Fruit fly (Drosophila melanogaster) whole organism, embryonic: ENCODE measurements around the gene par-6.

Experiments
- Abd-B ChIP-seq: fragments of 200-800 bp; sonication (Bioruptor generic); optimal IDR thresholded peaks from 2 replicates; lab custom pipeline; 2018; ENCODE audit warnings: missing biosample characterization, mild to moderate bottlenecking, missing genetic modification characterization, moderate library complexity
- CG11398 ChIP-seq: fragments of 200-800 bp; sonication (Bioruptor generic); optimal IDR thresholded peaks from 2 replicates; lab custom pipeline; 2016; ENCODE audit warnings: missing biosample characterization, missing genetic modification characterization
- CG11504 ChIP-seq: fragments of 200-800 bp; sonication (Bioruptor generic); optimal IDR thresholded peaks from 3 replicates; lab custom pipeline; 2019; ENCODE audit warnings: missing biosample characterization, mild to moderate bottlenecking, missing genetic modification characterization, moderate library complexity
- CG11695 ChIP-seq: fragments of 200-800 bp; sonication (Bioruptor generic); IDR thresholded peaks from 3 replicates; pipeline ENCODE4 v1.3.6; 2022; ENCODE audit warnings: missing biosample characterization, missing genetic modification characterization
- CG12391 ChIP-seq: fragments of 200-800 bp; sonication (Bioruptor generic); optimal IDR thresholded peaks from 3 replicates; lab custom pipeline; 2018; ENCODE audit warnings: missing biosample characterization, mild to moderate bottlenecking, missing genetic modification characterization, moderate library complexity
- CG13424 ChIP-seq: fragments of 200-800 bp; sonication (Bioruptor generic); optimal IDR thresholded peaks from 2 replicates; lab custom pipeline; 2019; ENCODE audit warnings: missing biosample characterization, mild to moderate bottlenecking, missing genetic modification characterization, moderate library complexity
- CG13775 ChIP-seq: fragments of 200-800 bp; sonication (Bioruptor generic); optimal IDR thresholded peaks from 3 replicates; lab custom pipeline; 2017; ENCODE audit warnings: missing biosample characterization, mild to moderate bottlenecking, missing genetic modification characterization
- CG14441 ChIP-seq: fragments of 200-800 bp; sonication (Bioruptor generic); IDR thresholded peaks from 2 replicates; pipeline ENCODE4 v1.3.6; 2022; ENCODE audit warnings: missing biosample characterization, missing genetic modification characterization
- CG1529 ChIP-seq: fragments of 200-800 bp; sonication (Bioruptor generic); optimal IDR thresholded peaks from 3 replicates; lab custom pipeline; 2018; ENCODE audit warnings: missing biosample characterization, missing genetic modification characterization
- CG18262 ChIP-seq: fragments of 200-800 bp; optimal IDR thresholded peaks from 3 replicates; lab custom pipeline; 2019; ENCODE audit warnings: missing biosample characterization, mild to moderate bottlenecking, missing genetic modification characterization, moderate library complexity
- CG2120 ChIP-seq: fragments of 200-800 bp; sonication (Bioruptor generic); optimal IDR thresholded peaks from 3 replicates; lab custom pipeline; 2016; ENCODE audit warnings: missing biosample characterization, missing genetic modification characterization
- CG30403 ChIP-seq: fragments of 200-800 bp; sonication (Bioruptor generic); optimal IDR thresholded peaks from 3 replicates; lab custom pipeline; 2016; ENCODE audit warnings: missing biosample characterization, missing genetic modification characterization
- CG31441 ChIP-seq: fragments of 200-800 bp; sonication (Bioruptor generic); IDR thresholded peaks from 2 replicates; pipeline ENCODE4 v1.3.6; 2022; ENCODE audit warnings: missing biosample characterization, missing genetic modification characterization
- CG3163 ChIP-seq: fragments of 200-800 bp; sonication (Bioruptor generic); optimal IDR thresholded peaks from 3 replicates; lab custom pipeline; 2016; ENCODE audit warnings: missing biosample characterization, missing genetic modification characterization
- CG32532 ChIP-seq: fragments of 200-800 bp; sonication (Bioruptor generic); IDR thresholded peaks from 2 replicates; pipeline ENCODE4 v1.3.6; 2022; ENCODE audit warnings: missing biosample characterization, missing genetic modification characterization
- CG4820 ChIP-seq: fragments of 200-800 bp; sonication (Bioruptor generic); optimal IDR thresholded peaks from 3 replicates; lab custom pipeline; 2016; ENCODE audit warnings: missing biosample characterization, missing genetic modification characterization
- CG5953 ChIP-seq: fragments of 200-800 bp; sonication (Bioruptor generic); IDR thresholded peaks from 2 replicates; pipeline ENCODE4 v1.3.6; 2022; ENCODE audit warnings: missing biosample characterization, missing genetic modification characterization
- CG6765 ChIP-seq: fragments of 200-800 bp; sonication (Bioruptor generic); optimal IDR thresholded peaks from 3 replicates; lab custom pipeline; 2017; ENCODE audit warnings: missing biosample characterization, mild to moderate bottlenecking, missing genetic modification characterization
- CG7745 ChIP-seq: fragments of 200-800 bp; sonication (Bioruptor generic); optimal IDR thresholded peaks from 2 replicates; lab custom pipeline; 2018; ENCODE audit warnings: missing biosample characterization, mild to moderate bottlenecking, missing genetic modification characterization, moderate library complexity
- CG9437 ChIP-seq: fragments of 200-800 bp; sonication (Bioruptor generic); optimal IDR thresholded peaks from 2 replicates; lab custom pipeline; 2018; ENCODE audit warnings: missing biosample characterization, mild to moderate bottlenecking, missing genetic modification characterization
- D19A ChIP-seq: fragments of 200-800 bp; optimal IDR thresholded peaks from 3 replicates; lab custom pipeline; 2019; ENCODE audit warnings: missing biosample characterization, mild to moderate bottlenecking, missing genetic modification characterization, moderate library complexity
- HmgZ ChIP-seq: fragments of 200-800 bp; sonication (Bioruptor generic); optimal IDR thresholded peaks from 2 replicates; lab custom pipeline; 2018; ENCODE audit warnings: missing biosample characterization, mild to moderate bottlenecking, missing genetic modification characterization
- Hr51 ChIP-seq, 2 experiments: fragments of 200-800 bp; sonication (Bioruptor generic); optimal IDR thresholded peaks; 2 replicates in 1 of 2; 3 replicates in 1 of 2; lab custom pipeline; 2016 to 2018; ENCODE audit warnings: missing biosample characterization in 2 of 2, missing genetic modification characterization in 2 of 2, mild to moderate bottlenecking in 1 of 2, moderate library complexity in 1 of 2
- Max ChIP-seq: fragments of 200-800 bp; sonication (Bioruptor generic); optimal IDR thresholded peaks from 2 replicates; lab custom pipeline; 2016; ENCODE audit warnings: missing biosample characterization, mild to moderate bottlenecking, missing genetic modification characterization
- Mrtf ChIP-seq: fragments of 200-800 bp; sonication (Bioruptor generic); IDR thresholded peaks from 3 replicates; pipeline ENCODE4 v1.3.6; 2022; ENCODE audit warnings: missing biosample characterization, missing genetic modification characterization
- NfI ChIP-seq: fragments of 200-800 bp; sonication (Bioruptor generic); optimal IDR thresholded peaks from 3 replicates; lab custom pipeline; 2018; ENCODE audit warnings: missing biosample characterization, mild to moderate bottlenecking, missing genetic modification characterization, moderate library complexity
- Rx ChIP-seq: fragments of 200-800 bp; sonication (Bioruptor generic); IDR thresholded peaks from 2 replicates; pipeline ENCODE4 v1.3.6; 2022; ENCODE audit warnings: missing biosample characterization, missing genetic modification characterization
- Sry-β ChIP-seq: fragments of 200-800 bp; sonication (Bioruptor generic); optimal IDR thresholded peaks from 2 replicates; lab custom pipeline; 2018; ENCODE audit warnings: missing biosample characterization, mild to moderate bottlenecking, missing genetic modification characterization, moderate library complexity
- Stat92E ChIP-seq, 3 experiments: fragments of >200 bp in 2 of 3; fragments of 200-800 bp in 1 of 3; sonication (Bioruptor generic) in 1 of 3; optimal IDR thresholded peaks; 2 replicates each; lab custom pipeline; 2017 to 2019; ENCODE audit warnings: missing biosample characterization in 3 of 3, missing genetic modification characterization in 3 of 3, mild to moderate bottlenecking in 1 of 3, moderate library complexity in 1 of 3
- ato ChIP-seq: fragments of 200-800 bp; sonication (Bioruptor generic); IDR thresholded peaks from 2 replicates; pipeline ENCODE4 v1.3.6; 2022; ENCODE audit warnings: missing biosample characterization, missing genetic modification characterization; ENCODE audit not compliant: partially characterized antibody
- bcd ChIP-seq: fragments of 200-800 bp; sonication (Bioruptor generic); optimal IDR thresholded peaks from 2 replicates; lab custom pipeline; 2017; ENCODE audit warnings: missing biosample characterization, mild to moderate bottlenecking, missing genetic modification characterization
- caup ChIP-seq: fragments of 200-800 bp; sonication (Bioruptor generic); optimal IDR thresholded peaks from 3 replicates; lab custom pipeline; 2017; ENCODE audit warnings: missing biosample characterization, mild to moderate bottlenecking, missing genetic modification characterization, moderate library complexity; ENCODE audit not compliant: severe bottlenecking
- chinmo ChIP-seq: fragments of 200-800 bp; sonication (Bioruptor generic); IDR thresholded peaks from 4 replicates; pipeline ENCODE4 v1.3.6; 2022; ENCODE audit warnings: missing biosample characterization, missing genetic modification characterization; ENCODE audit not compliant: partially characterized antibody
- fu2 ChIP-seq: fragments of 200-800 bp; sonication (Bioruptor generic); optimal IDR thresholded peaks from 2 replicates; lab custom pipeline; 2016; ENCODE audit warnings: missing biosample characterization, missing genetic modification characterization
- ham ChIP-seq: fragments of 200-800 bp; sonication (Bioruptor generic); IDR thresholded peaks from 2 replicates; pipeline ENCODE4 v1.3.6; 2022; ENCODE audit warnings: missing biosample characterization, missing genetic modification characterization
- insv ChIP-seq, 2 experiments: fragments of 200-800 bp; sonication (Bioruptor generic); optimal IDR thresholded peaks; 3 replicates each; lab custom pipeline; 2016 to 2018; ENCODE audit warnings: missing biosample characterization in 2 of 2, missing genetic modification characterization in 2 of 2
- kni ChIP-seq: fragments of 200-800 bp; sonication (Bioruptor generic); optimal IDR thresholded peaks from 3 replicates; lab custom pipeline; 2017; ENCODE audit warnings: mild to moderate bottlenecking, missing biosample characterization, missing genetic modification reagents, missing genetic modification characterization
- nau ChIP-seq: fragments of 200-800 bp; sonication (Bioruptor generic); optimal IDR thresholded peaks from 3 replicates; lab custom pipeline; 2017; ENCODE audit warnings: missing biosample characterization, mild to moderate bottlenecking, missing genetic modification characterization, missing genetic modification reagents
- nom ChIP-seq: fragments of 200-800 bp; sonication (Bioruptor generic); optimal IDR thresholded peaks from 2 replicates; lab custom pipeline; 2017; ENCODE audit warnings: missing biosample characterization, missing genetic modification characterization, mild to moderate bottlenecking, moderate library complexity, missing genetic modification reagents
- odd ChIP-seq: fragments of 200-800 bp; sonication (Bioruptor generic); optimal IDR thresholded peaks from 2 replicates; lab custom pipeline; 2017; ENCODE audit warnings: missing biosample characterization, mild to moderate bottlenecking, missing genetic modification characterization
- pros ChIP-seq: fragments of 200-800 bp; sonication (Bioruptor generic); optimal IDR thresholded peaks from 3 replicates; lab custom pipeline; 2019; ENCODE audit warnings: missing biosample characterization, mild to moderate bottlenecking, missing genetic modification characterization, moderate library complexity
- schlank ChIP-seq: fragments of 200-800 bp; sonication (Bioruptor generic); optimal IDR thresholded peaks from 2 replicates; lab custom pipeline; 2018; ENCODE audit warnings: missing biosample characterization, mild to moderate bottlenecking, missing genetic modification characterization
- scrt ChIP-seq: fragments of 200-800 bp; sonication (Bioruptor generic); optimal IDR thresholded peaks from 2 replicates; lab custom pipeline; 2018; ENCODE audit warnings: missing biosample characterization, mild to moderate bottlenecking, missing genetic modification characterization, moderate library complexity
- sisA ChIP-seq: fragments of 200-800 bp; sonication (Bioruptor generic); IDR thresholded peaks from 2 replicates; pipeline ENCODE4 v1.3.6; 2022; ENCODE audit warnings: missing biosample characterization, missing genetic modification characterization
- sr ChIP-seq: fragments of 200-800 bp; sonication (Bioruptor generic); IDR thresholded peaks from 3 replicates; pipeline ENCODE4 v1.3.6; 2022; ENCODE audit warnings: missing biosample characterization, missing genetic modification characterization
- vfl ChIP-seq: fragments of 200-800 bp; sonication (Bioruptor generic); optimal IDR thresholded peaks from 2 replicates; lab custom pipeline; 2016; ENCODE audit warnings: missing biosample characterization, missing genetic modification characterization

The par-6 gene

dm6 chrX:17712466-17712865 is 9.3 kb downstream of the par-6 start (continued):
- TF ChIP-seq nom (GFP tag; lab: Kevin White, UChicago) (no peak), CG5953 (no peak), CG12391 (tag; lab: Kevin White, UChicago) (peak; percentile 39), CG31441 (GFP tag; lab: Robert Waterston, UW) (peak; percentile 13; the same call in 1 of the 2 replicates), Rx (GFP tag; lab: Robert Waterston, UW) (no peak), CG2120 (GFP tag; lab: Kevin White, UChicago) (peak; percentile 7), CG11398 (no peak), Max (GFP tag; lab: Kevin White, UChicago) (no peak), CG18262 (tag; lab: Kevin White, UChicago) (peak; percentile 39), Hr51 (GFP tag; optimal IDR thresholded peaks at IDR 0.05; lab: Kevin White, UChicago) (peak in 1 of 2 experiments; percentile 48), CG11504 (tag; lab: Kevin White, UChicago) (peak; percentile 49)

- TF ChIP-seq CG4820 (GFP tag; lab: Kevin White, UChicago), result peak; percentile 53
- TF ChIP-seq CG13775 (GFP tag; lab: Kevin White, UChicago), result peak; percentile 63
- TF ChIP-seq Mrtf (GFP tag; lab: Robert Waterston, UW), result peak; percentile 35; the same call in 1 of the 3 replicates
- TF ChIP-seq schlank, result peak; percentile 4
- no peak for TF ChIP-seq ato (GFP tag; lab: Robert Waterston, UW)
- no peak for TF ChIP-seq HmgZ (tag; lab: Kevin White, UChicago)
- TF ChIP-seq NfI (GFP tag; lab: Kevin White, UChicago), result peak; percentile 33
- peak; percentile 44 for TF ChIP-seq bcd (GFP tag; lab: Kevin White, UChicago)
- TF ChIP-seq D19A (tag; lab: Kevin White, UChicago), result peak; percentile 53
- no peak for TF ChIP-seq Stat92E (GFP tag; optimal IDR thresholded peaks at IDR 0.05; lab: Kevin White, UChicago)
- no peak for TF ChIP-seq Sry-β (GFP tag; lab: Kevin White, UChicago)
- peak; percentile 44; the same call in 1 of the 2 replicates for TF ChIP-seq CG14441 (GFP tag; lab: Robert Waterston, UW)
- TF ChIP-seq CG13424 (tag; lab: Kevin White, UChicago), result peak; percentile 68
- no peak for TF ChIP-seq vfl (GFP tag; lab: Kevin White, UChicago)
- TF ChIP-seq nau (GFP tag; lab: Kevin White, UChicago), result no peak
- TF ChIP-seq CG11695 (GFP tag; lab: Robert Waterston, UW), result peak; percentile 56; the same call in 2 of the 3 replicates
- TF ChIP-seq Abd-B (GFP tag; lab: Kevin White, UChicago), result peak; percentile 26
- TF ChIP-seq fu2 (GFP tag; lab: Kevin White, UChicago), result no peak
- TF ChIP-seq CG18262 (tag; lab: Kevin White, UChicago), result peak; percentile 84
- peak; percentile 52; the same call in 1 of the 2 replicates for TF ChIP-seq CG32532 (GFP tag; lab: Robert Waterston, UW)
- TF ChIP-seq CG9437 (GFP tag; lab: Kevin White, UChicago), result peak; percentile 62
- no peak for TF ChIP-seq CG7745 (tag; lab: Kevin White, UChicago)
- peak; percentile 56 for TF ChIP-seq sisA (GFP tag; lab: Robert Waterston, UW)
- TF ChIP-seq pros (GFP tag; lab: Kevin White, UChicago), result peak; percentile 56
- no peak for TF ChIP-seq ham
- TF ChIP-seq insv (GFP tag; optimal IDR thresholded peaks at IDR 0.05; lab: Kevin White, UChicago), result no peak
- peak; percentile 22 for TF ChIP-seq CG6765
- TF ChIP-seq chinmo (GFP tag; lab: Robert Waterston, UW), result 0 out of 4 replicates have a peak, but pooled peaks have one; percentile 41
- peak; percentile 37 for TF ChIP-seq kni (GFP tag; lab: Kevin White, UChicago)
- no peak for TF ChIP-seq sr (GFP tag; lab: Robert Waterston, UW)
- TF ChIP-seq caup, result peak; percentile 11
- no peak for TF ChIP-seq CG1529 (GFP tag; lab: Kevin White, UChicago)
- peak; percentile 20 for TF ChIP-seq scrt (GFP tag; lab: Kevin White, UChicago)
- TF ChIP-seq CG30403 (GFP tag; lab: Kevin White, UChicago), result peak; percentile 65
- TF ChIP-seq odd, result peak; percentile 75
- TF ChIP-seq CG3163, result no peak
These were observed 10.0 kb downstream of the par-6 start for dm6 chrX:17712995-17713739.
